Fruit fly (Drosophila melanogaster) whole organism, prepupa: ENCODE measurements around the gene eIF4E6.

Experiments used
- CG16779 ChIP-seq: fragments of 200-800 bp; sonication (Bioruptor generic); optimal IDR thresholded peaks from 3 replicates; lab custom pipeline; 2017; ENCODE audit warnings: missing biosample characterization, mild to moderate bottlenecking, missing genetic modification characterization
- CG31627 ChIP-seq: fragments of 200-800 bp; sonication (Bioruptor generic); optimal IDR thresholded peaks from 3 replicates; lab custom pipeline; 2016; ENCODE audit warnings: missing biosample characterization, missing genetic modification characterization
- CG7368 ChIP-seq: fragments of 200-800 bp; sonication (Bioruptor generic); optimal IDR thresholded peaks from 3 replicates; lab custom pipeline; 2016; ENCODE audit warnings: missing biosample characterization, missing genetic modification characterization
- OdsH ChIP-seq: fragments of 200-800 bp; sonication (Bioruptor generic); optimal IDR thresholded peaks from 3 replicates; lab custom pipeline; 2016; ENCODE audit warnings: missing biosample characterization, missing genetic modification characterization
- achi ChIP-seq: fragments of 200-800 bp; sonication (Bioruptor generic); optimal IDR thresholded peaks from 3 replicates; lab custom pipeline; 2016; ENCODE audit warnings: missing biosample characterization, missing genetic modification characterization
- eg ChIP-seq: fragments of 200-800 bp; sonication (Bioruptor generic); IDR thresholded peaks from 3 replicates; pipeline ENCODE4 v1.3.6; 2022; ENCODE audit warnings: missing biosample characterization, missing genetic modification characterization
- fkh ChIP-seq: fragments of 200-800 bp; sonication (Bioruptor generic); optimal IDR thresholded peaks from 3 replicates; lab custom pipeline; 2017; ENCODE audit warnings: missing biosample characterization, mild to moderate bottlenecking, missing genetic modification characterization, moderate library complexity
- net ChIP-seq: fragments of 200-800 bp; sonication (Bioruptor generic); optimal IDR thresholded peaks from 3 replicates; lab custom pipeline; 2016; ENCODE audit warnings: missing biosample characterization, missing genetic modification characterization
- pdm3 ChIP-seq: fragments of 200-800 bp; sonication (Bioruptor generic); optimal IDR thresholded peaks from 3 replicates; lab custom pipeline; 2016; ENCODE audit warnings: missing biosample characterization, missing genetic modification characterization
- ss ChIP-seq, 2 experiments: fragments of 200-800 bp; sonication (Bioruptor generic); optimal IDR thresholded peaks; 2 replicates in 1 of 2; 3 replicates in 1 of 2; lab custom pipeline; 2017 to 2018; ENCODE audit warnings: mild to moderate bottlenecking in 2 of 2, missing biosample characterization in 2 of 2, missing genetic modification characterization in 2 of 2, moderate library complexity in 1 of 2

- no peak for TF ChIP-seq CG7368 (GFP tag; lab: Kevin White, UChicago)
- TF ChIP-seq eg (GFP tag; lab: Robert Waterston, UW) = no peak
- TF ChIP-seq ss (GFP tag; optimal IDR thresholded peaks at IDR 0.05; lab: Kevin White, UChicago) = no peak
- no peak for TF ChIP-seq CG31627 (GFP tag; lab: Kevin White, UChicago)
- TF ChIP-seq pdm3 (GFP tag; lab: Kevin White, UChicago) = no peak
- TF ChIP-seq OdsH (GFP tag; lab: Kevin White, UChicago) = no peak
- TF ChIP-seq CG16779 (tag; lab: Kevin White, UChicago) = no peak
- no peak for TF ChIP-seq net (GFP tag; lab: Kevin White, UChicago)
- TF ChIP-seq fkh (GFP tag; lab: Kevin White, UChicago) = no peak
- TF ChIP-seq achi (GFP tag; lab: Kevin White, UChicago) = no peak
Measured at dm6 chr3R:29050756-29051155, 23.8 kb upstream of the eIF4E6 start, which contains the start of gene CG11841.
